Fruit fly (Drosophila melanogaster) whole organism, embryonic: ENCODE results near the gene CG4278.
A peak's percentile ranks its signal among the peaks of the same experiment; 100 is the strongest.

ENCODE experiments used
- Atf3 ChIP-seq: fragments of 200-800 bp; sonication (Bioruptor generic); optimal IDR thresholded peaks from 3 replicates; lab custom pipeline; 2016; ENCODE audit warnings: missing biosample characterization, missing genetic modification characterization
- Bdp1 ChIP-seq: fragments of 200-800 bp; sonication (Bioruptor generic); optimal IDR thresholded peaks from 3 replicates; lab custom pipeline; 2016; ENCODE audit warnings: missing biosample characterization, missing genetic modification characterization
- CG11696 ChIP-seq: fragments of 200-800 bp; sonication (Bioruptor generic); IDR thresholded peaks from 2 replicates; pipeline ENCODE4 v1.3.6; 2022; ENCODE audit warnings: missing biosample characterization, missing genetic modification characterization
- CG13123 ChIP-seq: fragments of 200-800 bp; sonication (Bioruptor generic); optimal IDR thresholded peaks from 2 replicates; lab custom pipeline; 2016; ENCODE audit warnings: missing biosample characterization, missing genetic modification characterization
- CG13894 ChIP-seq: fragments of 200-800 bp; sonication (Bioruptor generic); optimal IDR thresholded peaks from 3 replicates; lab custom pipeline; 2018; ENCODE audit warnings: missing biosample characterization, mild to moderate bottlenecking, missing genetic modification characterization, moderate library complexity
- CG15269 ChIP-seq: fragments of 200-800 bp; sonication (Bioruptor generic); optimal IDR thresholded peaks from 2 replicates; lab custom pipeline; 2018; ENCODE audit warnings: missing biosample characterization, mild to moderate bottlenecking, missing genetic modification characterization, moderate library complexity
- CG15479 ChIP-seq: fragments of 200-800 bp; sonication (Bioruptor generic); optimal IDR thresholded peaks from 3 replicates; lab custom pipeline; 2019; ENCODE audit warnings: missing biosample characterization, mild to moderate bottlenecking, missing genetic modification characterization, moderate library complexity
- CG16863 ChIP-seq: fragments of 200-800 bp; sonication (Bioruptor generic); optimal IDR thresholded peaks from 3 replicates; lab custom pipeline; 2016; ENCODE audit warnings: missing biosample characterization, missing genetic modification characterization
- CG18619 ChIP-seq: fragments of 200-800 bp; sonication (Bioruptor generic); optimal IDR thresholded peaks from 3 replicates; lab custom pipeline; 2017; ENCODE audit warnings: missing biosample characterization, mild to moderate bottlenecking, missing genetic modification characterization
- CG30020 ChIP-seq: fragments of 200-800 bp; optimal IDR thresholded peaks from 2 replicates; lab custom pipeline; 2019; ENCODE audit warnings: missing biosample characterization, mild to moderate bottlenecking, missing genetic modification characterization, moderate library complexity
- CG33213 ChIP-seq: fragments of 200-800 bp; sonication (Bioruptor generic); optimal IDR thresholded peaks from 3 replicates; lab custom pipeline; 2016; ENCODE audit warnings: missing biosample characterization, missing genetic modification characterization
- CG6175 ChIP-seq: fragments of 200-800 bp; sonication (Bioruptor generic); IDR thresholded peaks from 3 replicates; pipeline ENCODE4 v1.3.6; 2022; ENCODE audit warnings: missing biosample characterization, missing genetic modification characterization
- CG6765 ChIP-seq: fragments of 200-800 bp; sonication (Bioruptor generic); optimal IDR thresholded peaks from 3 replicates; lab custom pipeline; 2017; ENCODE audit warnings: missing biosample characterization, mild to moderate bottlenecking, missing genetic modification characterization
- CG7372 ChIP-seq: fragments of 200-800 bp; sonication (Bioruptor generic); IDR thresholded peaks from 2 replicates; pipeline ENCODE4 v1.3.6; 2022; ENCODE audit warnings: missing biosample characterization, missing genetic modification characterization
- CG7556 ChIP-seq: fragments of 200-800 bp; sonication (Bioruptor generic); optimal IDR thresholded peaks from 2 replicates; lab custom pipeline; 2017; ENCODE audit warnings: missing biosample characterization, mild to moderate bottlenecking, missing genetic modification characterization
- CG7745 ChIP-seq: fragments of 200-800 bp; sonication (Bioruptor generic); optimal IDR thresholded peaks from 2 replicates; lab custom pipeline; 2018; ENCODE audit warnings: missing biosample characterization, mild to moderate bottlenecking, missing genetic modification characterization, moderate library complexity
- CG9727 ChIP-seq: fragments of 200-800 bp; sonication (Bioruptor generic); optimal IDR thresholded peaks from 3 replicates; lab custom pipeline; 2017; ENCODE audit warnings: missing biosample characterization, mild to moderate bottlenecking, missing genetic modification characterization
- CG9932 ChIP-seq: fragments of 200-800 bp; sonication (Bioruptor generic); IDR thresholded peaks from 2 replicates; pipeline ENCODE4 v1.3.6; 2022; ENCODE audit warnings: missing biosample characterization, missing genetic modification characterization
- Dfd ChIP-seq, 2 experiments: fragments of >200 bp; optimal IDR thresholded peaks; 2 replicates each; lab custom pipeline; 2017; ENCODE audit warnings: missing biosample characterization in 2 of 2, missing genetic modification characterization in 2 of 2
- Doc3 ChIP-seq: fragments of 200-800 bp; sonication (Bioruptor generic); IDR thresholded peaks from 3 replicates; pipeline ENCODE4 v1.3.6; 2022; ENCODE audit warnings: missing biosample characterization, missing genetic modification characterization; ENCODE audit not compliant: partially characterized antibody
- Dref ChIP-seq: fragments of 200-800 bp; sonication (Bioruptor generic); IDR thresholded peaks from 2 replicates; pipeline ENCODE4 v1.3.6; 2022; ENCODE audit warnings: missing biosample characterization, missing genetic modification characterization
- Drgx ChIP-seq: fragments of 200-800 bp; sonication (Bioruptor generic); IDR thresholded peaks from 2 replicates; pipeline ENCODE4 v1.3.6; 2022; ENCODE audit warnings: missing biosample characterization, missing genetic modification characterization
- Fer2 ChIP-seq: fragments of 200-800 bp; sonication (Bioruptor generic); optimal IDR thresholded peaks from 2 replicates; lab custom pipeline; 2018; ENCODE audit warnings: missing biosample characterization, mild to moderate bottlenecking, missing genetic modification characterization, moderate library complexity
- Gug ChIP-seq: fragments of 200-800 bp; sonication (Bioruptor generic); IDR thresholded peaks from 4 replicates; pipeline ENCODE4 v1.3.6; 2022; ENCODE audit warnings: missing biosample characterization, missing genetic modification characterization
- Hey ChIP-seq: fragments of 200-800 bp; sonication (Bioruptor generic); optimal IDR thresholded peaks from 3 replicates; lab custom pipeline; 2018; ENCODE audit warnings: missing biosample characterization, mild to moderate bottlenecking, missing genetic modification characterization
- HmgD ChIP-seq: fragments of 200-800 bp; sonication (Bioruptor generic); optimal IDR thresholded peaks from 3 replicates; lab custom pipeline; 2016; ENCODE audit warnings: missing biosample characterization, missing genetic modification characterization
- HmgZ ChIP-seq: fragments of 200-800 bp; sonication (Bioruptor generic); optimal IDR thresholded peaks from 2 replicates; lab custom pipeline; 2018; ENCODE audit warnings: missing biosample characterization, mild to moderate bottlenecking, missing genetic modification characterization
- Jarid2 ChIP-seq: fragments of 200-800 bp; sonication (Bioruptor generic); optimal IDR thresholded peaks from 3 replicates; lab custom pipeline; 2017; ENCODE audit warnings: mild to moderate bottlenecking, missing biosample characterization, missing genetic modification reagents, missing genetic modification characterization
- Med ChIP-seq: fragments of 200-800 bp; sonication (Bioruptor generic); peaks from one replicate; lab custom pipeline; 2016; ENCODE audit warnings: missing biosample characterization, missing genetic modification characterization, mild to moderate bottlenecking, inconsistent platforms, moderate library complexity
- PHDP ChIP-seq: fragments of 200-800 bp; sonication (Bioruptor generic); optimal IDR thresholded peaks from 3 replicates; lab custom pipeline; 2018; ENCODE audit warnings: missing biosample characterization, mild to moderate bottlenecking, missing genetic modification characterization, moderate library complexity
- Pdp1 ChIP-seq, 2 experiments: fragments of 200-800 bp; sonication (Bioruptor generic); optimal IDR thresholded peaks; 3 replicates each; lab custom pipeline; 2016; ENCODE audit warnings: missing biosample characterization in 2 of 2, missing genetic modification characterization in 2 of 2, mild to moderate bottlenecking in 1 of 2, moderate library complexity in 1 of 2
- abd-A ChIP-seq: fragments of 200-800 bp; sonication (Bioruptor generic); optimal IDR thresholded peaks from 3 replicates; lab custom pipeline; 2019; ENCODE audit warnings: missing biosample characterization, mild to moderate bottlenecking, missing genetic modification characterization, moderate library complexity
- cg ChIP-seq: fragments of 200-800 bp; sonication (Bioruptor generic); optimal IDR thresholded peaks from 3 replicates; lab custom pipeline; 2019; ENCODE audit warnings: missing biosample characterization, mild to moderate bottlenecking, missing genetic modification characterization, moderate library complexity
- dati ChIP-seq: fragments of 200-800 bp; sonication (Bioruptor generic); IDR thresholded peaks from 2 replicates; pipeline ENCODE4 v1.3.6; 2022; ENCODE audit warnings: missing biosample characterization, missing genetic modification characterization
- dpn ChIP-seq, 2 experiments: fragments of 200-800 bp; sonication (Bioruptor generic); optimal IDR thresholded peaks; 3 replicates each; lab custom pipeline; 2016; ENCODE audit warnings: missing biosample characterization in 2 of 2, missing genetic modification characterization in 2 of 2
- grau ChIP-seq: fragments of 200-800 bp; optimal IDR thresholded peaks from 3 replicates; lab custom pipeline; 2019; ENCODE audit warnings: missing biosample characterization, mild to moderate bottlenecking, missing genetic modification characterization, moderate library complexity
- hkb ChIP-seq, 2 experiments: fragments of 200-800 bp in 1 of 2; fragments of >200 bp in 1 of 2; sonication (Bioruptor generic) in 1 of 2; IDR thresholded peaks in 1 of 2; optimal IDR thresholded peaks in 1 of 2; 2 replicates each; pipeline versions ENCODE4 v1.3.6 to Lab custom; 2017 to 2022; ENCODE audit warnings: missing biosample characterization in 1 of 2, missing genetic modification characterization in 1 of 2
- kay ChIP-seq: fragments of 200-800 bp; sonication (Bioruptor generic); optimal IDR thresholded peaks from 2 replicates; lab custom pipeline; 2016; ENCODE audit warnings: missing biosample characterization, missing genetic modification characterization
- nerfin-1 ChIP-seq: fragments of 200-800 bp; sonication (Bioruptor generic); optimal IDR thresholded peaks from 3 replicates; lab custom pipeline; 2019; ENCODE audit warnings: missing biosample characterization, mild to moderate bottlenecking, missing genetic modification characterization, moderate library complexity
- odd ChIP-seq: fragments of 200-800 bp; sonication (Bioruptor generic); optimal IDR thresholded peaks from 2 replicates; lab custom pipeline; 2017; ENCODE audit warnings: missing biosample characterization, mild to moderate bottlenecking, missing genetic modification characterization
- pfk ChIP-seq: fragments of 200-800 bp; sonication (Bioruptor generic); optimal IDR thresholded peaks from 2 replicates; lab custom pipeline; 2018; ENCODE audit warnings: missing biosample characterization, mild to moderate bottlenecking, missing genetic modification characterization, moderate library complexity
- scrt ChIP-seq: fragments of 200-800 bp; sonication (Bioruptor generic); optimal IDR thresholded peaks from 2 replicates; lab custom pipeline; 2018; ENCODE audit warnings: missing biosample characterization, mild to moderate bottlenecking, missing genetic modification characterization, moderate library complexity
- stc ChIP-seq: fragments of 200-800 bp; sonication (Bioruptor generic); IDR thresholded peaks from 2 replicates; pipeline ENCODE4 v1.3.6; 2022; ENCODE audit warnings: missing biosample characterization, missing genetic modification characterization
- trh ChIP-seq: fragments of 200-800 bp; sonication (Bioruptor generic); optimal IDR thresholded peaks from 2 replicates; lab custom pipeline; 2016; ENCODE audit warnings: missing biosample characterization, missing genetic modification characterization
- tup ChIP-seq: fragments of 200-800 bp; sonication (Bioruptor generic); optimal IDR thresholded peaks from 2 replicates; lab custom pipeline; 2016; ENCODE audit warnings: missing biosample characterization, mild to moderate bottlenecking, missing genetic modification characterization, moderate library complexity
- wek ChIP-seq: fragments of 200-800 bp; sonication (Bioruptor generic); optimal IDR thresholded peaks from 3 replicates; lab custom pipeline; 2018; ENCODE audit warnings: missing biosample characterization, mild to moderate bottlenecking, missing genetic modification characterization, moderate library complexity
- wor ChIP-seq: fragments of 200-800 bp; sonication (Bioruptor generic); IDR thresholded peaks from 2 replicates; pipeline ENCODE4 v1.3.6; 2022; ENCODE audit warnings: missing biosample characterization, missing genetic modification characterization
- zf30C ChIP-seq: fragments of 200-800 bp; sonication (Bioruptor generic); optimal IDR thresholded peaks from 3 replicates; lab custom pipeline; 2018; ENCODE audit warnings: missing biosample characterization, mild to moderate bottlenecking, missing genetic modification characterization

The CG4278 gene

dm6 chr2L:16325515-16326257, 1.2 kb upstream of the CG4278 start, which contains the start of gene cact (continued):
- TF ChIP-seq scrt (GFP tag; lab: Kevin White, UChicago): peak; percentile 82
- TF ChIP-seq dpn (GFP tag; optimal IDR thresholded peaks at IDR 0.05; lab: Kevin White, UChicago): peak; percentile 95
- peak; percentile 91 for TF ChIP-seq kay (GFP tag; lab: Kevin White, UChicago)
- TF ChIP-seq Drgx (GFP tag; lab: Robert Waterston, UW): peak; percentile 91
- peak; percentile 72 for TF ChIP-seq odd (GFP tag; lab: Kevin White, UChicago)
- no peak for TF ChIP-seq hkb (optimal IDR thresholded peaks at IDR 0.05; lab: Kevin White, UChicago)
- peak; percentile 92 for TF ChIP-seq hkb (GFP tag; IDR thresholded peaks at IDR 0.05; lab: Robert Waterston, UW)
- peak; percentile 94 for TF ChIP-seq CG9932 (GFP tag; lab: Robert Waterston, UW)
- peak; percentile 91 for TF ChIP-seq CG7556 (GFP tag; lab: Kevin White, UChicago)
- TF ChIP-seq nerfin-1 (tag; lab: Kevin White, UChicago): peak; percentile 81
- TF ChIP-seq CG7372 (GFP tag; lab: Robert Waterston, UW): peak; percentile 84
- TF ChIP-seq stc (GFP tag; lab: Robert Waterston, UW): peak; percentile 88
- peak; percentile 95 for TF ChIP-seq PHDP (tag; lab: Kevin White, UChicago)
- TF ChIP-seq Atf3 (GFP tag; lab: Kevin White, UChicago): peak; percentile 91
- TF ChIP-seq pfk (GFP tag; lab: Kevin White, UChicago): peak; percentile 39
- peak; percentile 15 for TF ChIP-seq CG7745 (tag; lab: Kevin White, UChicago)
- no peak for TF ChIP-seq zf30C
- no peak for TF ChIP-seq Dref (GFP tag; lab: Robert Waterston, UW)
- TF ChIP-seq CG6765: peak; percentile 63
- peak; percentile 92 to 94 for TF ChIP-seq Pdp1 (GFP tag; optimal IDR thresholded peaks at IDR 0.05; lab: Kevin White, UChicago)
- peak; percentile 87 for TF ChIP-seq Gug
- peak; percentile 89 for TF ChIP-seq CG16863 (GFP tag; lab: Kevin White, UChicago)
- TF ChIP-seq CG6175: peak; percentile 78; the same call in 1 of the 3 replicates
- peak; percentile 84 for TF ChIP-seq cg
- peak; percentile 79 for TF ChIP-seq wor
- peak; percentile 89 for TF ChIP-seq tup (GFP tag; lab: Kevin White, UChicago)
- TF ChIP-seq wek (GFP tag; lab: Kevin White, UChicago): peak; percentile 64
- peak; percentile 82 for TF ChIP-seq Jarid2 (GFP tag; lab: Kevin White, UChicago)
- peak; percentile 58 for TF ChIP-seq Hey (tag; lab: Kevin White, UChicago)
- TF ChIP-seq Fer2 (tag; lab: Kevin White, UChicago): peak; percentile 76
- TF ChIP-seq Med (GFP tag; lab: Kevin White, UChicago): peak; percentile 99
- peak; percentile 86 for TF ChIP-seq trh (GFP tag; lab: Kevin White, UChicago)
- peak; percentile 89 for TF ChIP-seq CG15269 (tag; lab: Kevin White, UChicago)
- TF ChIP-seq CG11696 (GFP tag; lab: Robert Waterston, UW): peak; percentile 73
- TF ChIP-seq CG9727 (GFP tag; lab: Kevin White, UChicago): peak; percentile 95
- TF ChIP-seq CG30020 (tag; lab: Kevin White, UChicago): peak; percentile 98
- TF ChIP-seq CG15479 (GFP tag; lab: Kevin White, UChicago): no peak
- TF ChIP-seq HmgD (GFP tag; lab: Kevin White, UChicago): peak; percentile 93
- peak; percentile 93 for TF ChIP-seq grau (tag; lab: Kevin White, UChicago)
- peak; percentile 87 for TF ChIP-seq CG13123 (GFP tag; lab: Kevin White, UChicago)
- peak; percentile 89 for TF ChIP-seq Bdp1 (GFP tag; lab: Kevin White, UChicago)
- no peak for TF ChIP-seq Doc3 (GFP tag; lab: Robert Waterston, UW)
- TF ChIP-seq CG33213: peak; percentile 93
- peak; percentile 94 for TF ChIP-seq abd-A (tag; lab: Kevin White, UChicago)
- TF ChIP-seq CG18619 (GFP tag; lab: Kevin White, UChicago): peak; percentile 90
- no peak; the same call in 1 of the 2 replicates for TF ChIP-seq dati (GFP tag; lab: Robert Waterston, UW)
- TF ChIP-seq HmgZ (tag; lab: Kevin White, UChicago): peak; percentile 95
- no peak for TF ChIP-seq Dfd (GFP tag; optimal IDR thresholded peaks at IDR 0.05; lab: Kevin White, UChicago)
- TF ChIP-seq CG13894 (tag; lab: Kevin White, UChicago): peak; percentile 95
